Worm (Caenorhabditis elegans): ENCODE data around the gene pgp-9.
A peak's percentile ranks its signal among the peaks of the same experiment; 100 is the strongest.

Gene pgp-9

DNA sequence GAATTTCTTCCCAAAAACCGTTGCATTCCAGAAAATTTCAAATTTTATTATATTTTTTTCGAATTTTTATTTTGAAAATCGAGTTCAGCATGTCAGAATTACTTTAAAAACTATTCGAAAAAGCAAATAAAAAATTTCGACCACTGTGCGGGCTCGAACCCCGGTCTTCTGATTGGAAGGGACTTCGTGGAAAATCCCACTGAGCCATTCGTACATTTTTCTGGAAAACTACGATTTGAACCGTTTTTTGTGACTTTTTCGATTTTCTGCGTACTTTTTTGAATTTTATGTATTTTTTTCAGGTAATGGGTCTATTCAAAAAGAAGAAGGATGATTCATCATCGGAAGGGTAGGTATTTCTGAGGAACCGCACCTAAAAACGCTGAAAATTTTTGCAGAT, at the start of gene pgp-9:
TSS of gene pgp-9 (plus strand) at position 301 of the 400 bp plus-strand sequence.
- TF ChIP-seq ceh-16 (tag; optimal IDR thresholded peaks at IDR 0.05): no peak
- TF ChIP-seq snpc-4 (tag; optimal IDR thresholded peaks at IDR 0.05): no peak
- TF ChIP-seq R02D3.7 (tag; optimal IDR thresholded peaks at IDR 0.05): no peak
- TF ChIP-seq F13H6.1 (tag; optimal IDR thresholded peaks at IDR 0.05): no peak
- no peak for TF ChIP-seq lsy-2 (tag; optimal IDR thresholded peaks at IDR 0.05)
- no peak for TF ChIP-seq nhr-12 (tag; optimal IDR thresholded peaks at IDR 0.05)
- no peak for TF ChIP-seq lin-13 (GFP tag; optimal IDR thresholded peaks at IDR 0.05)
- TF ChIP-seq sem-4 (tag; optimal IDR thresholded peaks at IDR 0.05): no peak
- no peak for TF ChIP-seq peb-1 (tag; optimal IDR thresholded peaks at IDR 0.05)
- TF ChIP-seq nhr-11 (tag; optimal IDR thresholded peaks at IDR 0.05): no peak
- no peak for TF ChIP-seq ztf-1 (GFP tag; conservative IDR thresholded peaks at IDR 0.05)
- TF ChIP-seq nhr-10 (tag; optimal IDR thresholded peaks at IDR 0.05): no peak
- no peak for TF ChIP-seq ceh-82 (tag; optimal IDR thresholded peaks at IDR 0.05)
- TF ChIP-seq dmd-4 (tag; optimal IDR thresholded peaks at IDR 0.05): no peak
- TF ChIP-seq unc-39 (tag; optimal IDR thresholded peaks at IDR 0.05): no peak
- no peak for TF ChIP-seq ama-1 (optimal IDR thresholded peaks at IDR 0.05)
- TF ChIP-seq gmeb-1 (tag; optimal IDR thresholded peaks at IDR 0.05): no peak
- TF ChIP-seq mdl-1 (tag; optimal IDR thresholded peaks at IDR 0.05): no peak
- TF ChIP-seq Y55F3AM.14 (GFP tag; optimal IDR thresholded peaks at IDR 0.05): no peak
- TF ChIP-seq crh-2 (tag; optimal IDR thresholded peaks at IDR 0.05): no peak

- no peak for TF ChIP-seq mab-5 (tag; optimal IDR thresholded peaks at IDR 0.05)
- no peak for TF ChIP-seq lsy-2 (tag; optimal IDR thresholded peaks at IDR 0.05)
- TF ChIP-seq nhr-23 (tag; optimal IDR thresholded peaks at IDR 0.05): no peak
- TF ChIP-seq nhr-12 (tag; optimal IDR thresholded peaks at IDR 0.05): no peak
- TF ChIP-seq R02D3.7 (tag; optimal IDR thresholded peaks at IDR 0.05): no peak
- TF ChIP-seq ztf-11 (tag; optimal IDR thresholded peaks at IDR 0.05): no peak
- no peak for TF ChIP-seq sma-9 (GFP tag; optimal IDR thresholded peaks at IDR 0.05)
- TF ChIP-seq sma-9 (tag; optimal IDR thresholded peaks at IDR 0.05): no peak
- TF ChIP-seq nhr-77 (tag; optimal IDR thresholded peaks at IDR 0.05): no peak
- TF ChIP-seq egl-27 (tag; optimal IDR thresholded peaks at IDR 0.05): no peak
- no peak for TF ChIP-seq mdl-1 (tag; optimal IDR thresholded peaks at IDR 0.05)
- no peak for TF ChIP-seq ceh-82 (tag; optimal IDR thresholded peaks at IDR 0.05)
These were observed 49.4 kb upstream of the pgp-9 start for ce11 chrV:17706217-17706806.

DNA sequence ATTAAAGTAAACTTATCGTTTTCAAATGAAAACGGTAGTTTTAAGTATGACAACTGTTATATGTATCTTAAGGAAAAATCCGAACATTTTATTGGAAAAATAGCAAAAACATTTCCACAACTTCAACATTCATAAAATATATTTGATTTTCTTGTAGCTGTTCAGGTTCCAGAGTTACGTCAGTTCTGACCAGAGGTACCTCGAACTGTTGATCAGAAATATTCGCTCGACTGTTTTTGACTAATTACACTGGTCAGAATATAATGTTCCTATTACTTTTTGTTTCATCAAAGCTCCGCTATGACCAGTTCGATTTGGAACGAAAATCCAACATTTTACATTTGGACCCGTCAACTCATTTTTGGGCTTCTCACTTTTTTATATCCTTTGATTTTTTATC, 48.7 kb upstream of the pgp-9 start, which contains the start of gene srh-31:
TSS of gene srh-31 (plus strand) at position 301 of the 400 bp plus-strand sequence.
- TF ChIP-seq unc-39 (tag; optimal IDR thresholded peaks at IDR 0.05) (no peak), ztf-11 (tag; optimal IDR thresholded peaks at IDR 0.05) (no peak), peb-1 (tag; optimal IDR thresholded peaks at IDR 0.05) (no peak), nhr-12 (tag; optimal IDR thresholded peaks at IDR 0.05) (no peak), R02D3.7 (tag; optimal IDR thresholded peaks at IDR 0.05) (no peak), nhr-11 (tag; optimal IDR thresholded peaks at IDR 0.05) (no peak), mab-5 (tag; optimal IDR thresholded peaks at IDR 0.05) (no peak), nhr-237 (tag; optimal IDR thresholded peaks at IDR 0.05) (no peak), elt-3 (tag; optimal IDR thresholded peaks at IDR 0.05) (no peak)

DNA sequence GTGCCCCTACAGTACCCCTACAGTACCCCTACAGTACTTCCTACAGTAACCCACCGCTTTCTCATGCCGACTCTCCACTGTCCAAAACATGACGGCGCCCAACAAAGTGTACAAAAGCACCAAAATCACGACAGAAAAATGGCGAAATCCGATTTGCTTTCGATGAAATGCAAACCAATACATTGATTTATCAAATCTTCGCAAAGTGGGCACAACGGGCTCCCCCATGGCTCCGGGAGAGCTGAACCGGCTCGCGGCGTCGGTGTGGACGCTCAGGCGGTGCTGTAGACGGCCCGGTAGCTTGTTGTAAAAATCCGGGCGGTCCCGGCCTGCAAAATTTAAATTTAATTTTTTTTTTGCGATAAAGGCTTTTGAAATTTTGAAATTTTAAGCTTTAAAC, 43.3 kb upstream of the pgp-9 start:
- TF ChIP-seq Y55F3AM.14 (GFP tag; optimal IDR thresholded peaks at IDR 0.05): no peak
- TF ChIP-seq nhr-11 (tag; optimal IDR thresholded peaks at IDR 0.05): no peak

ce11 chrV:17714330-17714729, 41.4 kb upstream of the pgp-9 start, which contains the start of gene twk-33:
twk-33 (minus strand) TSS chrV:17714377.
- TF ChIP-seq fos-1 (tag; optimal IDR thresholded peaks at IDR 0.05) (peak; percentile 91), C34F6.9 (tag; optimal IDR thresholded peaks at IDR 0.05) (no peak), egl-27 (tag; optimal IDR thresholded peaks at IDR 0.05) (no peak), dmd-4 (tag; optimal IDR thresholded peaks at IDR 0.05) (no peak), zag-1 (tag; optimal IDR thresholded peaks at IDR 0.05) (no peak), sma-3 (GFP tag; optimal IDR thresholded peaks at IDR 0.05) (no peak), nhr-12 (tag; optimal IDR thresholded peaks at IDR 0.05) (no peak), sem-4 (tag; optimal IDR thresholded peaks at IDR 0.05) (no peak), lin-11 (tag; optimal IDR thresholded peaks at IDR 0.05) (no peak), skn-1 (tag; optimal IDR thresholded peaks at IDR 0.05) (no peak), ztf-1 (GFP tag; conservative IDR thresholded peaks at IDR 0.05) (no peak), R02D3.7 (tag; optimal IDR thresholded peaks at IDR 0.05) (no peak), peb-1 (tag; optimal IDR thresholded peaks at IDR 0.05) (no peak), nhr-23 (tag; optimal IDR thresholded peaks at IDR 0.05) (no peak), nhr-77 (tag; optimal IDR thresholded peaks at IDR 0.05) (no peak), aly-2 (tag; optimal IDR thresholded peaks at IDR 0.05) (no peak), mbf-1 (tag; optimal IDR thresholded peaks at IDR 0.05) (no peak), ztf-11 (tag; optimal IDR thresholded peaks at IDR 0.05) (no peak), gmeb-1 (tag; optimal IDR thresholded peaks at IDR 0.05) (peak; percentile 51), blmp-1 (tag; optimal IDR thresholded peaks at IDR 0.05; ENCODE audit: insufficient read depth) (no peak), crh-2 (tag; optimal IDR thresholded peaks at IDR 0.05) (peak; percentile 15)
